Worm (Caenorhabditis elegans) whole organism, L4 larva: ENCODE measurements around the gene M162.5.

Experiments
- R02D3.7 ChIP-seq: fragments of 150-350 bp; sonication (generic microtip); optimal IDR thresholded peaks from 3 replicates; lab custom pipeline; 2014; ENCODE audit warnings: missing biosample characterization, missing genetic modification characterization
- ceh-62 ChIP-seq: sonication (generic microtip); optimal IDR thresholded peaks from 2 replicates; lab custom pipeline; 2017; ENCODE audit warnings: missing biosample characterization, missing genetic modification characterization
- daf-12 ChIP-seq: fragments of 150-350 bp; optimal IDR thresholded peaks from 2 replicates; lab custom pipeline; 2014; ENCODE audit warnings: missing biosample characterization, missing genetic modification reagents, missing genetic modification characterization
- duxl-1 ChIP-seq: sonication (generic microtip); optimal IDR thresholded peaks from 2 replicates; lab custom pipeline; 2016; ENCODE audit warnings: mild to moderate bottlenecking, missing genetic modification characterization, moderate library complexity, missing compliant biosample characterization; ENCODE audit not compliant: poor library complexity
- hif-1 ChIP-seq, 2 experiments: sonication (generic microtip); optimal IDR thresholded peaks; 2 replicates each; lab custom pipeline; 2016 to 2017; ENCODE audit warnings: missing compliant biosample characterization in 2 of 2, missing genetic modification characterization in 2 of 2, missing genetic modification reagents in 2 of 2, missing genotype in 2 of 2, mild to moderate bottlenecking in 1 of 2
- lin-1 ChIP-seq: fragments of 200-800 bp; sonication (Bioruptor generic); IDR thresholded peaks from 2 replicates; pipeline ENCODE4 v1.3.6; 2022; ENCODE audit warnings: missing genetic modification reagents, missing genetic modification characterization, missing compliant biosample characterization

ce11 chrV:19743305-19743704 lies 17.5 kb upstream of the M162.5 start, which contains the start of gene W04E12.4:
- TF ChIP-seq ceh-62 (tag; lab: Kevin White, UChicago) (no peak), duxl-1 (tag; lab: Kevin White, UChicago) (no peak), hif-1 (tag; optimal IDR thresholded peaks at IDR 0.05; lab: Kevin White, UChicago) (no peak), daf-12 (no peak), R02D3.7 (tag; lab: Kevin White, UChicago) (no peak), lin-1 (GFP tag; lab: Robert Waterston, UW) (no peak)
